Fruit fly (Drosophila melanogaster) whole organism, adult: Measurements from ENCODE around the gene CG11035.
A peak's percentile ranks its signal among the peaks of the same experiment; 100 is the strongest.

Source experiments
- CG11617 ChIP-seq: fragments of 200-800 bp; sonication (Bioruptor generic); optimal IDR thresholded peaks from 2 replicates; lab custom pipeline; 2017; ENCODE audit warnings: mild to moderate bottlenecking, missing biosample characterization, missing genetic modification reagents, missing genetic modification characterization
- CG12768 ChIP-seq: fragments of 200-800 bp; sonication (Bioruptor generic); optimal IDR thresholded peaks from 2 replicates; lab custom pipeline; 2017; ENCODE audit warnings: missing biosample characterization, missing genetic modification characterization, mild to moderate bottlenecking, moderate library complexity, missing genetic modification reagents
- CG14711 ChIP-seq: fragments of 200-800 bp; sonication (Bioruptor generic); optimal IDR thresholded peaks from 2 replicates; lab custom pipeline; 2018; ENCODE audit warnings: missing biosample characterization, mild to moderate bottlenecking, missing genetic modification characterization, moderate library complexity
- CG1620 ChIP-seq: fragments of 200-800 bp; sonication (Bioruptor generic); optimal IDR thresholded peaks from 2 replicates; lab custom pipeline; 2016; ENCODE audit warnings: missing biosample characterization, missing genetic modification characterization
- CG33017 ChIP-seq: fragments of 200-800 bp; sonication (Bioruptor generic); optimal IDR thresholded peaks from 2 replicates; lab custom pipeline; 2018; ENCODE audit warnings: missing biosample characterization, mild to moderate bottlenecking, missing genetic modification characterization, moderate library complexity
- CG5204 ChIP-seq: fragments of 200-800 bp; sonication (Bioruptor generic); optimal IDR thresholded peaks from 2 replicates; lab custom pipeline; 2016; ENCODE audit warnings: missing biosample characterization, missing genetic modification characterization
- CG7045 ChIP-seq: fragments of 200-800 bp; sonication (Bioruptor generic); optimal IDR thresholded peaks from 2 replicates; lab custom pipeline; 2017; ENCODE audit warnings: missing biosample characterization, mild to moderate bottlenecking, missing genetic modification characterization
- CG7101 ChIP-seq: fragments of 200-800 bp; sonication (Bioruptor generic); optimal IDR thresholded peaks from 2 replicates; lab custom pipeline; 2018; ENCODE audit warnings: missing biosample characterization, mild to moderate bottlenecking, missing genetic modification characterization, moderate library complexity
- Clk ChIP-seq: fragments of 200-800 bp; sonication (Bioruptor generic); optimal IDR thresholded peaks from 2 replicates; lab custom pipeline; 2017; ENCODE audit warnings: missing biosample characterization, missing genetic modification characterization
- Crg-1 ChIP-seq: fragments of 200-800 bp; sonication (Bioruptor generic); optimal IDR thresholded peaks from 2 replicates; lab custom pipeline; 2016; ENCODE audit warnings: missing biosample characterization, missing genetic modification characterization
- Hr96 ChIP-seq: fragments of 200-800 bp; sonication (Bioruptor generic); optimal IDR thresholded peaks from 2 replicates; lab custom pipeline; 2016; ENCODE audit warnings: missing biosample characterization, missing genetic modification characterization
- Mnt ChIP-seq: fragments of 200-800 bp; sonication (Bioruptor generic); optimal IDR thresholded peaks from 2 replicates; lab custom pipeline; 2016; ENCODE audit warnings: missing biosample characterization, mild to moderate bottlenecking, missing genetic modification characterization
- bab1 ChIP-seq: fragments of 200-800 bp; sonication (Bioruptor generic); optimal IDR thresholded peaks from 3 replicates; lab custom pipeline; 2019; ENCODE audit warnings: missing biosample characterization, mild to moderate bottlenecking, missing genetic modification characterization, moderate library complexity
- cic ChIP-seq: fragments of 200-800 bp; sonication (Bioruptor generic); optimal IDR thresholded peaks from 2 replicates; lab custom pipeline; 2017; ENCODE audit warnings: missing biosample characterization, mild to moderate bottlenecking, missing genetic modification characterization, moderate library complexity
- cnc ChIP-seq, 2 experiments: fragments of >200 bp; optimal IDR thresholded peaks; 2 replicates each; lab custom pipeline; 2017
- kay ChIP-seq: fragments of 200-800 bp; sonication (Bioruptor generic); peaks from one replicate; lab custom pipeline; 2016; ENCODE audit warnings: missing biosample characterization, missing genetic modification characterization, borderline replicate concordance
- ovo ChIP-seq: fragments of 200-800 bp; sonication (Bioruptor generic); optimal IDR thresholded peaks from 2 replicates; lab custom pipeline; 2016; ENCODE audit warnings: missing biosample characterization, missing genetic modification characterization
- pad ChIP-seq: fragments of 200-800 bp; sonication (Bioruptor generic); optimal IDR thresholded peaks from 3 replicates; lab custom pipeline; 2017; ENCODE audit warnings: missing biosample characterization, missing genetic modification characterization, mild to moderate bottlenecking, moderate library complexity, missing genetic modification reagents
- tj ChIP-seq: fragments of 200-800 bp; sonication (Bioruptor generic); optimal IDR thresholded peaks from 3 replicates; lab custom pipeline; 2017; ENCODE audit warnings: missing biosample characterization, mild to moderate bottlenecking, missing genetic modification characterization, moderate library complexity
- toe ChIP-seq: fragments of 200-800 bp; sonication (Bioruptor generic); optimal IDR thresholded peaks from 2 replicates; lab custom pipeline; 2016; ENCODE audit warnings: missing biosample characterization, missing genetic modification characterization

The CG11035 gene

dm6 chr3R:8013121-8014009, 19.4 kb downstream of the CG11035 start, which contains the start of the genes CG10435 and Pbp95:
Gene CG10435, minus strand, starts transcription at chr3R:8013201.
Gene Pbp95, plus strand, starts transcription at chr3R:8013791.
- peak; percentile 83 for TF ChIP-seq tj (GFP tag; lab: Kevin White, UChicago)
- TF ChIP-seq cic (GFP tag; lab: Kevin White, UChicago) = no peak
- TF ChIP-seq bab1 (GFP tag; lab: Kevin White, UChicago) = peak; percentile 33
- TF ChIP-seq toe (GFP tag; lab: Kevin White, UChicago) = peak; percentile 79
- no peak for TF ChIP-seq ovo (GFP tag; lab: Kevin White, UChicago)
- TF ChIP-seq Clk = peak; percentile 32
- peak; percentile 80 for TF ChIP-seq CG5204 (GFP tag; lab: Kevin White, UChicago)
- TF ChIP-seq cnc (optimal IDR thresholded peaks at IDR 0.05; lab: Kevin White, UChicago) = no peak
- TF ChIP-seq CG12768 (GFP tag; lab: Kevin White, UChicago) = peak; percentile 39
- no peak for TF ChIP-seq CG33017 (tag; lab: Kevin White, UChicago)
- peak; percentile 4 for TF ChIP-seq Hr96 (GFP tag; lab: Kevin White, UChicago)
- peak; percentile 37 for TF ChIP-seq CG7045 (GFP tag; lab: Kevin White, UChicago)
- TF ChIP-seq CG7101 = peak; percentile 57
- peak; percentile 49 for TF ChIP-seq pad (GFP tag; lab: Kevin White, UChicago)
- peak; percentile 60 for TF ChIP-seq Mnt (GFP tag; lab: Kevin White, UChicago)
- TF ChIP-seq CG14711 (tag; lab: Kevin White, UChicago) = peak; percentile 31
- peak; percentile 72 for TF ChIP-seq CG11617 (GFP tag; lab: Kevin White, UChicago)
- TF ChIP-seq Crg-1 (GFP tag; lab: Kevin White, UChicago) = peak; percentile 54
- peak; percentile 66 for TF ChIP-seq CG1620 (GFP tag; lab: Kevin White, UChicago)
- no peak for TF ChIP-seq kay (GFP tag; lab: Kevin White, UChicago)

DNA sequence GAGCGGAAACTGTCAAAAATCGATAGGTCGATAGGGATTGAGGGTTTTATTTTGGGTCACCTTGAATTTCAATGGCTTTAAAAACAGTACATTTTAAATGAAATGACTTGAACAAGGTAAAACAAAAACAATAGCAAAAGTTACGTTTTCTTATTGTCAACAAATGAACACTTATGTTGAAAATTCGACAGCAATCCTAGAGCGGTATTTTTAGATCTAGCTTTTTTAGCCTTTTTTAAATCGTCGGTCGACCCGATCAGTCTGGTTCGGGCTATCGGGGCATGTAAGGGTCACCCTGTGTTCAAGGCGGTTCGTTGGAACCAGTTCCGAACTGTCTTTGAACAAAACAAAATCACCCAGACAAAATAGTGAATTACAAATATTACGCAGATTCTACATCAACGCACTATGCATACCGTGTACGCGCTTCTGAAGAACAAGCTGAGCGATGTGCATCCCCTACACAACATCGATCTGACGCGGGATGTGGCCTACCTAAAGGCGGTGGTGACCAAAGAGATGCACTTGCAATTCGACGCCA, 23.7 kb downstream of the CG11035 start, which contains the start of the genes CG11052 and CG3223:
Gene CG11052 (minus strand): TSS at position 218 of the 541 bp plus-strand sequence.
Gene CG3223 (plus strand): TSS at position 321 of the 541 bp plus-strand sequence.
- TF ChIP-seq pad (GFP tag; lab: Kevin White, UChicago) = no peak
- TF ChIP-seq CG5204 (GFP tag; lab: Kevin White, UChicago) = no peak
- no peak for TF ChIP-seq CG7101
- no peak for TF ChIP-seq CG7045 (GFP tag; lab: Kevin White, UChicago)
- TF ChIP-seq CG12768 (GFP tag; lab: Kevin White, UChicago) = no peak
- peak; percentile 67 for TF ChIP-seq CG14711 (tag; lab: Kevin White, UChicago)
- no peak for TF ChIP-seq Hr96 (GFP tag; lab: Kevin White, UChicago)
- no peak for TF ChIP-seq Mnt (GFP tag; lab: Kevin White, UChicago)
- TF ChIP-seq kay (GFP tag; lab: Kevin White, UChicago) = no peak
- TF ChIP-seq bab1 (GFP tag; lab: Kevin White, UChicago) = peak; percentile 45
- TF ChIP-seq tj (GFP tag; lab: Kevin White, UChicago) = no peak
- no peak for TF ChIP-seq Crg-1 (GFP tag; lab: Kevin White, UChicago)
- no peak for TF ChIP-seq CG1620 (GFP tag; lab: Kevin White, UChicago)
- no peak for TF ChIP-seq CG33017 (tag; lab: Kevin White, UChicago)

- TF ChIP-seq CG33017 (tag; lab: Kevin White, UChicago) (peak; percentile 18), Clk (no peak), CG1620 (GFP tag; lab: Kevin White, UChicago) (no peak), tj (GFP tag; lab: Kevin White, UChicago) (peak; percentile 64), Crg-1 (GFP tag; lab: Kevin White, UChicago) (no peak), CG12768 (GFP tag; lab: Kevin White, UChicago) (peak; percentile 17), bab1 (GFP tag; lab: Kevin White, UChicago) (peak; percentile 13), CG5204 (GFP tag; lab: Kevin White, UChicago) (no peak)
Measured at dm6 chr3R:8007595-8008255, 25.1 kb downstream of the CG11035 start, which contains the start of gene CG2767. Gene CG2767, minus strand, starts transcription at chr3R:8008110.

dm6 chr3R:8001074-8001669, 31.6 kb downstream of the CG11035 start, which contains the start of the genes Kmn2 and CG2698:
Gene Kmn2, minus strand, starts transcription at chr3R:8001309.
Gene CG2698, plus strand, starts transcription at chr3R:8001562.
- TF ChIP-seq cnc (optimal IDR thresholded peaks at IDR 0.05; lab: Kevin White, UChicago) = no peak
- peak; percentile 95 for TF ChIP-seq CG33017 (tag; lab: Kevin White, UChicago)
- TF ChIP-seq ovo (GFP tag; lab: Kevin White, UChicago) = peak; percentile 93
- TF ChIP-seq CG7101 = peak; percentile 97
- peak; percentile 80 for TF ChIP-seq Clk
- peak; percentile 82 for TF ChIP-seq cic (GFP tag; lab: Kevin White, UChicago)
- TF ChIP-seq CG11617 (GFP tag; lab: Kevin White, UChicago) = peak; percentile 94
- TF ChIP-seq CG12768 (GFP tag; lab: Kevin White, UChicago) = peak; percentile 98
- TF ChIP-seq Hr96 (GFP tag; lab: Kevin White, UChicago) = no peak
- TF ChIP-seq bab1 (GFP tag; lab: Kevin White, UChicago) = peak; percentile 90
- TF ChIP-seq tj (GFP tag; lab: Kevin White, UChicago) = peak; percentile 74
- TF ChIP-seq pad (GFP tag; lab: Kevin White, UChicago) = peak; percentile 90
- peak; percentile 92 for TF ChIP-seq CG5204 (GFP tag; lab: Kevin White, UChicago)
- peak; percentile 93 for TF ChIP-seq CG1620 (GFP tag; lab: Kevin White, UChicago)
- peak; percentile 88 for TF ChIP-seq toe (GFP tag; lab: Kevin White, UChicago)
- peak; percentile 88 for TF ChIP-seq Mnt (GFP tag; lab: Kevin White, UChicago)
- TF ChIP-seq CG7045 (GFP tag; lab: Kevin White, UChicago) = peak; percentile 96
- peak; percentile 91 for TF ChIP-seq kay (GFP tag; lab: Kevin White, UChicago)
- peak; percentile 90 for TF ChIP-seq CG14711 (tag; lab: Kevin White, UChicago)
- TF ChIP-seq Crg-1 (GFP tag; lab: Kevin White, UChicago) = peak; percentile 97
